Worm (Caenorhabditis elegans): ENCODE results near the gene C56A3.6.

ce11 chrV:13562748-13563147 is 6.6 kb upstream of the C56A3.6 start:
- TF ChIP-seq flt-1 (GFP tag; IDR thresholded peaks at IDR 0.05): no peak
- TF ChIP-seq T22C8.4 (GFP tag; IDR thresholded peaks at IDR 0.05): no peak
- no peak for TF ChIP-seq tab-1 (GFP tag; IDR thresholded peaks at IDR 0.05)
- no peak for TF ChIP-seq cog-1 (tag; optimal IDR thresholded peaks at IDR 0.05)
- no peak for TF ChIP-seq ref-1 (GFP tag; conservative IDR thresholded peaks at IDR 0.05)
- no peak for TF ChIP-seq ztf-29 (GFP tag; IDR thresholded peaks at IDR 0.05)
